Worm (Caenorhabditis elegans) whole organism, young adult: ENCODE results near the gene cyn-8.

Experiments
- attf-5 ChIP-seq: fragments of 200-800 bp; sonication (Bioruptor generic); optimal IDR thresholded peaks from 2 replicates; lab custom pipeline; 2018; ENCODE audit warnings: mild to moderate bottlenecking, missing genetic modification characterization, missing compliant biosample characterization
- unc-62 ChIP-seq: fragments of 150-350 bp; optimal IDR thresholded peaks from 2 replicates; lab custom pipeline; 2014; ENCODE audit warnings: missing biosample characterization, missing genetic modification reagents, missing genetic modification characterization
- ztf-26 ChIP-seq: sonication (generic microtip); optimal IDR thresholded peaks from 2 replicates; lab custom pipeline; 2017; ENCODE audit warnings: missing genetic modification characterization, missing compliant biosample characterization

DNA sequence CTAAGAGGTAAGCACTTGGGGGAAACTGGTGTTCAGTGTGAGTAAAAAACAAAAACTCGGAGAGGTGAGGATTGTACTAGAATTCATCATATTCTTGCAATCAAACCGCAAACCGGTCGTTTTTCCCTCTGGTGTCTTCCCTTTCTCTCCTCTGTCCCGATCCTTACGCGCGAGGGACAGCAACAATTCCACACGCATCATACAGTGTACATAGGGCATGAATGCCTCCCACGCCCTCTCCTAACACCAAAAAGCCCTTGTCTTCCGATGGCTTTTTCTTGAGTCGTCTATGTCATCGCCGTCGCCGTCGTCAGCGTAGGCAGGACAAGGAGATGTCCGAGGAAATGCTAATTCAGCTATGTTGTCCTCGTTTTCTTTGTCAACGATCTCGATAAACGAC lies 22.4 kb downstream of the cyn-8 start:
- TF ChIP-seq attf-5: no peak
- no peak for TF ChIP-seq ztf-26
- no peak for TF ChIP-seq unc-62
